Worm (Caenorhabditis elegans) whole organism, L1 larva: ENCODE data around the gene manf-1.

Experiments
- C04F5.9 ChIP-seq: sonication (generic microtip); optimal IDR thresholded peaks from 2 replicates; lab custom pipeline; 2016; ENCODE audit warnings: missing genetic modification characterization, missing compliant biosample characterization
- C16A3.4 ChIP-seq: fragments of 150-350 bp; optimal IDR thresholded peaks from 2 replicates; lab custom pipeline; 2014; ENCODE audit warnings: missing biosample characterization, missing genetic modification characterization
- alr-1 ChIP-seq: fragments of 200-800 bp; sonication (Bioruptor generic); optimal IDR thresholded peaks from 2 replicates; lab custom pipeline; 2018; ENCODE audit warnings: borderline replicate concordance, mild to moderate bottlenecking, missing genetic modification characterization, missing compliant biosample characterization
- aly-2 ChIP-seq: fragments of 150-350 bp; optimal IDR thresholded peaks from 2 replicates; lab custom pipeline; 2014; ENCODE audit warnings: missing biosample characterization, missing genetic modification characterization
- ama-1 ChIP-seq: fragments of 150-350 bp; optimal IDR thresholded peaks from 2 replicates; lab custom pipeline; 2014
- ceh-8 ChIP-seq: fragments of 200-800 bp; sonication (Bioruptor generic); optimal IDR thresholded peaks from 2 replicates; lab custom pipeline; 2018; ENCODE audit warnings: mild to moderate bottlenecking, missing genetic modification characterization, moderate library complexity, missing compliant biosample characterization
- ceh-82 ChIP-seq, 3 experiments: fragments of 150-350 bp in 1 of 3; sonication (generic microtip) in 2 of 3; optimal IDR thresholded peaks; 2 replicates each; lab custom pipeline; 2014 to 2017; ENCODE audit warnings: missing biosample characterization in 3 of 3, missing genetic modification characterization in 3 of 3
- ceh-88 ChIP-seq: fragments of 200-800 bp; sonication (Bioruptor generic); IDR thresholded peaks from 2 replicates; pipeline ENCODE4 v1.3.6; 2022; ENCODE audit warnings: missing genetic modification characterization, missing compliant biosample characterization
- ceh-90 ChIP-seq: sonication (generic microtip); optimal IDR thresholded peaks from 2 replicates; lab custom pipeline; 2016; ENCODE audit warnings: missing genetic modification characterization, missing compliant biosample characterization
- efl-1 ChIP-seq, 4 experiments: fragments of 150-350 bp; optimal IDR thresholded peaks in 3 of 4; peaks in 1 of 4; 1 replicate in 1 of 4; 2 replicates in 3 of 4; lab custom pipeline; 2014; ENCODE audit warnings: missing biosample characterization in 2 of 4, missing genetic modification characterization in 2 of 4, missing genetic modification reagents in 2 of 4
- fkh-10 ChIP-seq: sonication (generic microtip); optimal IDR thresholded peaks from 2 replicates; lab custom pipeline; 2017; ENCODE audit warnings: missing biosample characterization, missing genetic modification reagents, missing genetic modification characterization
- fkh-4 ChIP-seq: sonication (generic microtip); optimal IDR thresholded peaks from 2 replicates; lab custom pipeline; 2016; ENCODE audit warnings: missing compliant biosample characterization, missing genetic modification characterization, borderline replicate concordance
- hlh-17 ChIP-seq: fragments of 200-800 bp; sonication (Bioruptor generic); optimal IDR thresholded peaks from 2 replicates; lab custom pipeline; 2018; ENCODE audit warnings: missing genetic modification characterization, mild to moderate bottlenecking, missing compliant biosample characterization, moderate library complexity, borderline replicate concordance
- hpl-2 ChIP-seq: fragments of 150-350 bp; optimal IDR thresholded peaks from 2 replicates; lab custom pipeline; 2014; ENCODE audit warnings: missing biosample characterization, missing genetic modification reagents, missing genetic modification characterization
- jun-1 ChIP-seq: fragments of 150-350 bp; optimal IDR thresholded peaks from 2 replicates; lab custom pipeline; 2014; ENCODE audit warnings: missing biosample characterization, missing genetic modification reagents, missing genetic modification characterization
- lin-13 ChIP-seq: fragments of 150-350 bp; optimal IDR thresholded peaks from 2 replicates; lab custom pipeline; 2014; ENCODE audit warnings: missing biosample characterization, missing genetic modification reagents, missing genetic modification characterization
- lin-14 ChIP-seq: fragments of 200-800 bp; sonication (Bioruptor generic); optimal IDR thresholded peaks from 2 replicates; lab custom pipeline; 2018; ENCODE audit warnings: mild to moderate bottlenecking, missing genetic modification characterization, moderate library complexity, missing compliant biosample characterization
- lin-39 ChIP-seq: fragments of 150-350 bp; optimal IDR thresholded peaks from 2 replicates; lab custom pipeline; 2014; ENCODE audit warnings: missing biosample characterization, missing genetic modification reagents, missing genetic modification characterization
- lir-3 ChIP-seq: sonication (generic microtip); optimal IDR thresholded peaks from 2 replicates; lab custom pipeline; 2016; ENCODE audit warnings: mild to moderate bottlenecking, missing genetic modification characterization, moderate library complexity, missing compliant biosample characterization; ENCODE audit not compliant: poor library complexity
- lsy-2 ChIP-seq, 2 experiments: fragments of 150-350 bp; optimal IDR thresholded peaks; 2 replicates each; lab custom pipeline; 2014; ENCODE audit warnings: missing biosample characterization in 2 of 2, missing genetic modification characterization in 2 of 2
- mab-9 ChIP-seq: fragments of 200-800 bp; sonication (Bioruptor generic); IDR thresholded peaks from 2 replicates; pipeline ENCODE4 v1.3.6; 2022; ENCODE audit warnings: missing genetic modification reagents, missing genetic modification characterization, missing compliant biosample characterization
- mef-2 ChIP-seq: fragments of 150-350 bp; optimal IDR thresholded peaks from 2 replicates; lab custom pipeline; 2014; ENCODE audit warnings: missing biosample characterization, missing genetic modification characterization
- mep-1 ChIP-seq: fragments of 150-350 bp; optimal IDR thresholded peaks from 2 replicates; lab custom pipeline; 2014; ENCODE audit warnings: missing biosample characterization, missing genetic modification characterization
- nhr-11 ChIP-seq: fragments of 150-350 bp; optimal IDR thresholded peaks from 2 replicates; lab custom pipeline; 2014; ENCODE audit warnings: missing biosample characterization, missing genetic modification characterization
- nhr-12 ChIP-seq: sonication (generic microtip); optimal IDR thresholded peaks from 2 replicates; lab custom pipeline; 2017; ENCODE audit warnings: missing biosample characterization, missing genetic modification characterization
- nhr-71 ChIP-seq: sonication (generic microtip); optimal IDR thresholded peaks from 2 replicates; lab custom pipeline; 2016; ENCODE audit warnings: mild to moderate bottlenecking, missing genetic modification characterization, moderate library complexity, missing compliant biosample characterization
- nhr-84 ChIP-seq: sonication (generic microtip); optimal IDR thresholded peaks from 2 replicates; lab custom pipeline; 2017; ENCODE audit warnings: missing biosample characterization, missing genetic modification characterization
- nhr-85 ChIP-seq: sonication (generic microtip); peaks from one replicate; lab custom pipeline; 2016; ENCODE audit warnings: missing genetic modification characterization, inconsistent platforms, missing compliant biosample characterization
- pag-3 ChIP-seq: sonication (generic microtip); optimal IDR thresholded peaks from 2 replicates; lab custom pipeline; 2017; ENCODE audit warnings: missing genetic modification characterization, mild to moderate bottlenecking, missing compliant biosample characterization, antibody characterized with exemption, borderline replicate concordance; ENCODE audit not compliant: insufficient read depth
- pqm-1 ChIP-seq: sonication (generic microtip); optimal IDR thresholded peaks from 3 replicates; lab custom pipeline; 2017; ENCODE audit warnings: missing biosample characterization, missing genetic modification characterization
- snpc-4 ChIP-seq: fragments of 150-350 bp; optimal IDR thresholded peaks from 2 replicates; lab custom pipeline; 2014; ENCODE audit warnings: missing biosample characterization, missing genetic modification characterization
- sup-37 ChIP-seq: fragments of 200-800 bp; sonication (Bioruptor generic); optimal IDR thresholded peaks from 2 replicates; lab custom pipeline; 2018; ENCODE audit warnings: mild to moderate bottlenecking, missing genetic modification characterization, missing compliant biosample characterization
- swsn-7 ChIP-seq: sonication (generic microtip); optimal IDR thresholded peaks from 2 replicates; lab custom pipeline; 2016; ENCODE audit warnings: missing genetic modification characterization, missing compliant biosample characterization
- tlp-1 ChIP-seq: fragments of 150-350 bp; optimal IDR thresholded peaks from 2 replicates; lab custom pipeline; 2014; ENCODE audit warnings: missing biosample characterization, missing genetic modification characterization
- unc-130 ChIP-seq: fragments of 150-350 bp; optimal IDR thresholded peaks from 2 replicates; lab custom pipeline; 2017; ENCODE audit warnings: missing biosample characterization, missing genetic modification characterization, inconsistent platforms
- unc-30 ChIP-seq: sonication (generic microtip); optimal IDR thresholded peaks from 2 replicates; lab custom pipeline; 2017; ENCODE audit warnings: missing biosample characterization, missing genetic modification characterization
- unc-86 ChIP-seq: sonication (generic microtip); optimal IDR thresholded peaks from 2 replicates; lab custom pipeline; 2016; ENCODE audit warnings: missing genetic modification characterization, missing compliant biosample characterization
- xbp-1 ChIP-seq: sonication (generic microtip); optimal IDR thresholded peaks from 2 replicates; lab custom pipeline; 2016; ENCODE audit warnings: missing genetic modification characterization, missing compliant biosample characterization
- zag-1 ChIP-seq: fragments of 150-350 bp; optimal IDR thresholded peaks from 2 replicates; lab custom pipeline; 2014; ENCODE audit warnings: missing biosample characterization, missing genetic modification characterization
- zip-4 ChIP-seq: fragments of 200-800 bp; sonication (Bioruptor generic); optimal IDR thresholded peaks from 2 replicates; lab custom pipeline; 2018; ENCODE audit warnings: mild to moderate bottlenecking, missing genetic modification characterization, moderate library complexity, missing compliant biosample characterization
- ztf-11 ChIP-seq, 2 experiments: sonication (generic microtip); optimal IDR thresholded peaks; 2 replicates each; lab custom pipeline; 2016 to 2017; ENCODE audit warnings: missing genetic modification characterization in 2 of 2, missing biosample characterization in 1 of 2, missing compliant biosample characterization in 1 of 2
- ztf-4 ChIP-seq: fragments of 150-350 bp; optimal IDR thresholded peaks from 2 replicates; lab custom pipeline; 2014; ENCODE audit warnings: missing biosample characterization, missing genetic modification characterization

The manf-1 gene

DNA sequence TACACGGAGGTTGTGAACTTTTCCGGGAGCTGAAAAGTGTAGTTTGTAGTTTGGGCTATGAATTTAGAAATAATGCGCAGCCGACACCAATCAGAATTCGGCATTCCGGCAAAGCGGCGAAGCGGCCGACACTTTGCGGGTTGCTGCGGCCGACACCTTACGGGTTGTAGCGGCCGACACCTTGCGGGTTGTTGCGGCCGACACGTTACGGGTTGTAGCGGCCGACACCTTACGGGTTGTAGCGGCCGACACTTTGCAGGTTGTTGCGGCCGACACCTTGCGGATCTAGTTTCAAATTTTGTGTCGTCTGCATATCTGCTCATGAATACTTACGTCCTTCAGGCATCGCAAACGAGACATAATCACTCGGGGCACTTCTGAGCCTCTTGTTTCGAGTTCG is 38.7 kb upstream of the manf-1 start:
- TF ChIP-seq unc-86 (tag; lab: Kevin White, UChicago) (no peak), C04F5.9 (no peak), lir-3 (no peak), lin-39 (no peak), nhr-71 (tag; lab: Kevin White, UChicago) (no peak), mab-9 (GFP tag; lab: Robert Waterston, UW) (no peak), lin-13 (GFP tag; lab: Kevin White, UChicago) (no peak), ceh-8 (no peak), ceh-82 (tag; optimal IDR thresholded peaks at IDR 0.05; lab: Kevin White, UChicago) (no peak), ceh-88 (GFP tag; lab: Robert Waterston, UW) (no peak), C16A3.4 (tag; lab: Kevin White, UChicago) (no peak), pqm-1 (tag; lab: Kevin White, UChicago) (no peak), ama-1 (no peak), tlp-1 (no peak), hlh-17 (GFP tag; lab: Kevin White, UChicago) (no peak), efl-1 (optimal IDR thresholded peaks at IDR 0.05; lab: Kevin White, UChicago) (no peak), efl-1 (GFP tag; optimal IDR thresholded peaks at IDR 0.05 in 1 of 2; lab: Kevin White, UChicago) (no peak), zag-1 (tag; lab: Kevin White, UChicago) (no peak), jun-1 (no peak), sup-37 (GFP tag; lab: Kevin White, UChicago) (no peak)

ce11 chrIV:2960242-2960641 is 32.0 kb upstream of the manf-1 start:
- TF ChIP-seq mab-9 (GFP tag; lab: Robert Waterston, UW), result no peak
- TF ChIP-seq lin-14, result no peak
- no peak for TF ChIP-seq xbp-1 (tag; lab: Kevin White, UChicago)
- no peak for TF ChIP-seq ceh-90
- no peak for TF ChIP-seq unc-130 (tag; lab: Kevin White, UChicago)
- no peak for TF ChIP-seq lsy-2 (tag; optimal IDR thresholded peaks at IDR 0.05; lab: Kevin White, UChicago)
- TF ChIP-seq C04F5.9, result no peak
- TF ChIP-seq mep-1 (tag; lab: Kevin White, UChicago), result no peak
- TF ChIP-seq nhr-84 (tag; lab: Kevin White, UChicago), result no peak
- no peak for TF ChIP-seq nhr-85 (tag; lab: Kevin White, UChicago)
- TF ChIP-seq, all 84 proteins: peak for 0

ce11 chrIV:2959798-2960197 is 31.6 kb upstream of the manf-1 start, which contains the start of gene ser-6:
Gene ser-6, plus strand, starts transcription at chrIV:2960098.
- no peak for TF ChIP-seq nhr-84 (tag; lab: Kevin White, UChicago)
- peak; percentile 33 for TF ChIP-seq fkh-10 (GFP tag; lab: Kevin White, UChicago)

- TF ChIP-seq fkh-4 (tag; lab: Kevin White, UChicago) (no peak), aly-2 (tag; lab: Kevin White, UChicago) (no peak), mef-2 (tag; lab: Kevin White, UChicago) (no peak), nhr-11 (tag; lab: Kevin White, UChicago) (no peak), zip-4 (GFP tag; lab: Kevin White, UChicago) (no peak), C04F5.9 (no peak), snpc-4 (no peak), unc-30 (tag; lab: Kevin White, UChicago) (no peak), lsy-2 (tag; optimal IDR thresholded peaks at IDR 0.05; lab: Kevin White, UChicago) (no peak), mab-9 (GFP tag; lab: Robert Waterston, UW) (no peak), lin-39 (no peak), swsn-7 (no peak)
These were observed 7.0 kb upstream of the manf-1 start for ce11 chrIV:2935194-2935593.

DNA sequence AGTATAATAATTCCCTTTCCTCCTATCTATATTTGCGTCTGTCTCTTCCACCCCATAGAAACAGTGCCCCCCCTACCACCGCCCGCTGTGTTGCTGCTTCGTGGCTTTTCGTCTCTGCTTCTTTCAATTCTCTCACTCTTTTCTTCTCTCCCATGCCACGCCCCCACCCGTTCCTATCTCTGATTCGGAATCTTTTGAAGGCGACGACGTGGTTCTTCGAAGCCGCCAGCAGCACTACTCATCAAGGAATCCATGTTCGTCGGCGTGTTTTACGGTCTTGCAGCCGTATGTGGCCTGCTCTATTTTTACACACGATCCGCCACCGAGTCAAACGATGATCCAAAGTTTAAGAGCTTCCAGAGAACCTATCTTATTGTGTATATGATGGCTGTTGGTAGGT is 3.0 kb upstream of the manf-1 start, which contains the start of gene samt-1:
TSS of gene samt-1 (plus strand) at position 176 of the 400 bp plus-strand sequence.
- no peak for TF ChIP-seq ceh-90
- TF ChIP-seq unc-86 (tag; lab: Kevin White, UChicago), result no peak
- no peak for TF ChIP-seq mef-2 (tag; lab: Kevin White, UChicago)
- TF ChIP-seq nhr-12 (tag; lab: Kevin White, UChicago), result no peak
- no peak for TF ChIP-seq C04F5.9
- TF ChIP-seq nhr-84 (tag; lab: Kevin White, UChicago), result no peak
- no peak for TF ChIP-seq hpl-2 (GFP tag; lab: Kevin White, UChicago)
- TF ChIP-seq pag-3, result no peak
- TF ChIP-seq lin-39, result no peak
- TF ChIP-seq pqm-1 (tag; lab: Kevin White, UChicago), result no peak
- TF ChIP-seq ztf-4 (tag; lab: Kevin White, UChicago), result no peak
- no peak for TF ChIP-seq sup-37 (GFP tag; lab: Kevin White, UChicago)
- TF ChIP-seq ztf-11 (tag; optimal IDR thresholded peaks at IDR 0.05; lab: Kevin White, UChicago), result no peak
- no peak for TF ChIP-seq alr-1 (tag; lab: Kevin White, UChicago)
- TF ChIP-seq ama-1, result no peak
